Worm (Caenorhabditis elegans): ENCODE measurements around the gene srx-42.

DNA sequence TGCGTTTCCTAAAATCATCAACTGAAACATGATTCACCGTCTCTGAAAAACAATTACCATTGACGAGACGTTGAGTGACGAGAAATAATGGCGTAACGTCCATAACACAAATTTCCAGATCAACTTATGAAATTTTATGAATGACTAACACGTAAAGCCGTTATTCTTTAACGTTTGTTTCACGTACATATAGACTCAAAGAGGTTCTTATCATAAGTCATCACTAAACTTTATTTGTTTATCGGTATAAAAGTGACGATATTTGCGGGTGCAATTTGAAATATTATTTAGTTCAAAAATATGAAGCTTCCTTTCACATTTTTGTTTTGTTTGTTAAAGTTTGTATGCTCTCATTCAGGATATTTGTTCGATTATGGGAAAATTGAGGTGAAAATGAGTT, 21.6 kb upstream of the srx-42 start, which contains the start of gene oac-3:
- TF ChIP-seq Y116A8C.19 (tag; optimal IDR thresholded peaks at IDR 0.05; ENCODE audit: borderline replicate concordance) (no peak), lsy-2 (tag; optimal IDR thresholded peaks at IDR 0.05) (no peak), ces-1 (GFP tag; optimal IDR thresholded peaks at IDR 0.05) (no peak), dpl-1 (GFP tag; optimal IDR thresholded peaks at IDR 0.05) (no peak), nhr-237 (tag; optimal IDR thresholded peaks at IDR 0.05) (no peak), unc-62 (GFP tag; optimal IDR thresholded peaks at IDR 0.05) (no peak), aha-1 (tag; optimal IDR thresholded peaks at IDR 0.05) (no peak), unc-30 (tag; optimal IDR thresholded peaks at IDR 0.05) (no peak), efl-3 (GFP tag; optimal IDR thresholded peaks at IDR 0.05) (no peak), egl-27 (tag; optimal IDR thresholded peaks at IDR 0.05) (no peak), jun-1 (tag; optimal IDR thresholded peaks at IDR 0.05) (no peak), ceh-82 (tag; optimal IDR thresholded peaks at IDR 0.05) (no peak)

Data from whole organism, L1 larva.